Fruit fly (Drosophila melanogaster) whole organism, embryonic: ENCODE results near the gene mRpL49.

ENCODE experiments used
- BEAF-32 ChIP-seq: fragments of 200-800 bp; sonication (Bioruptor generic); optimal IDR thresholded peaks from 3 replicates; lab custom pipeline; 2017; ENCODE audit warnings: missing biosample characterization, missing genetic modification characterization, mild to moderate bottlenecking, moderate library complexity, missing genetic modification reagents
- CG10366 ChIP-seq: fragments of 200-800 bp; sonication (Bioruptor generic); IDR thresholded peaks from 2 replicates; pipeline ENCODE4 v1.3.6; 2022; ENCODE audit warnings: missing biosample characterization, missing genetic modification characterization
- CG13424 ChIP-seq: fragments of 200-800 bp; sonication (Bioruptor generic); optimal IDR thresholded peaks from 2 replicates; lab custom pipeline; 2019; ENCODE audit warnings: missing biosample characterization, mild to moderate bottlenecking, missing genetic modification characterization, moderate library complexity
- CG14710 ChIP-seq: fragments of 200-800 bp; sonication (Bioruptor generic); optimal IDR thresholded peaks from 3 replicates; lab custom pipeline; 2019; ENCODE audit warnings: missing biosample characterization, mild to moderate bottlenecking, missing genetic modification characterization, moderate library complexity
- CG15601 ChIP-seq: fragments of 200-800 bp; sonication (Bioruptor generic); optimal IDR thresholded peaks from 3 replicates; lab custom pipeline; 2019; ENCODE audit warnings: missing biosample characterization, mild to moderate bottlenecking, missing genetic modification characterization, moderate library complexity
- CG1603 ChIP-seq: fragments of 200-800 bp; sonication (Bioruptor generic); optimal IDR thresholded peaks from 2 replicates; lab custom pipeline; 2019; ENCODE audit warnings: missing biosample characterization, mild to moderate bottlenecking, missing genetic modification characterization, moderate library complexity
- CG17912 ChIP-seq: fragments of 200-800 bp; sonication (Bioruptor generic); optimal IDR thresholded peaks from 2 replicates; lab custom pipeline; 2018; ENCODE audit warnings: missing biosample characterization, mild to moderate bottlenecking, missing genetic modification characterization
- CG18262 ChIP-seq: fragments of 200-800 bp; optimal IDR thresholded peaks from 3 replicates; lab custom pipeline; 2019; ENCODE audit warnings: missing biosample characterization, mild to moderate bottlenecking, missing genetic modification characterization, moderate library complexity
- CG18599 ChIP-seq: fragments of 200-800 bp; sonication (Bioruptor generic); optimal IDR thresholded peaks from 3 replicates; lab custom pipeline; 2017; ENCODE audit warnings: missing biosample characterization, missing genetic modification characterization, mild to moderate bottlenecking, moderate library complexity, missing genetic modification reagents
- CG2875 ChIP-seq: fragments of 200-800 bp; sonication (Bioruptor generic); optimal IDR thresholded peaks from 2 replicates; lab custom pipeline; 2017; ENCODE audit warnings: missing biosample characterization, mild to moderate bottlenecking, missing genetic modification characterization, missing genetic modification reagents
- CG31441 ChIP-seq: fragments of 200-800 bp; sonication (Bioruptor generic); IDR thresholded peaks from 2 replicates; pipeline ENCODE4 v1.3.6; 2022; ENCODE audit warnings: missing biosample characterization, missing genetic modification characterization
- CG4424 ChIP-seq: fragments of 200-800 bp; sonication (Bioruptor generic); optimal IDR thresholded peaks from 3 replicates; lab custom pipeline; 2016; ENCODE audit warnings: missing biosample characterization, missing genetic modification characterization
- CG4617 ChIP-seq: fragments of 200-800 bp; sonication (Bioruptor generic); optimal IDR thresholded peaks from 3 replicates; lab custom pipeline; 2016; ENCODE audit warnings: missing biosample characterization, missing genetic modification characterization, borderline replicate concordance
- CG6689 ChIP-seq: fragments of 200-800 bp; sonication (Bioruptor generic); IDR thresholded peaks from 2 replicates; pipeline ENCODE4 v1.3.6; 2022; ENCODE audit warnings: missing biosample characterization, missing genetic modification characterization
- CG7556 ChIP-seq: fragments of 200-800 bp; sonication (Bioruptor generic); optimal IDR thresholded peaks from 2 replicates; lab custom pipeline; 2017; ENCODE audit warnings: missing biosample characterization, mild to moderate bottlenecking, missing genetic modification characterization
- CG7745 ChIP-seq: fragments of 200-800 bp; sonication (Bioruptor generic); optimal IDR thresholded peaks from 2 replicates; lab custom pipeline; 2018; ENCODE audit warnings: missing biosample characterization, mild to moderate bottlenecking, missing genetic modification characterization, moderate library complexity
- CG7987 ChIP-seq: fragments of 200-800 bp; sonication (Bioruptor generic); optimal IDR thresholded peaks from 2 replicates; lab custom pipeline; 2018; ENCODE audit warnings: missing biosample characterization, mild to moderate bottlenecking, missing genetic modification characterization, moderate library complexity
- CG9437 ChIP-seq: fragments of 200-800 bp; sonication (Bioruptor generic); optimal IDR thresholded peaks from 2 replicates; lab custom pipeline; 2018; ENCODE audit warnings: missing biosample characterization, mild to moderate bottlenecking, missing genetic modification characterization
- D ChIP-seq, 2 experiments: fragments of 200-800 bp in 1 of 2; fragments of >200 bp in 1 of 2; sonication (Bioruptor generic) in 1 of 2; optimal IDR thresholded peaks; 2 replicates in 1 of 2; 3 replicates in 1 of 2; lab custom pipeline; 2017; ENCODE audit warnings: mild to moderate bottlenecking in 1 of 2, missing biosample characterization in 1 of 2, missing genetic modification characterization in 1 of 2, missing genetic modification reagents in 1 of 2
- Drgx ChIP-seq: fragments of 200-800 bp; sonication (Bioruptor generic); IDR thresholded peaks from 2 replicates; pipeline ENCODE4 v1.3.6; 2022; ENCODE audit warnings: missing biosample characterization, missing genetic modification characterization
- Gug ChIP-seq: fragments of 200-800 bp; sonication (Bioruptor generic); IDR thresholded peaks from 4 replicates; pipeline ENCODE4 v1.3.6; 2022; ENCODE audit warnings: missing biosample characterization, missing genetic modification characterization
- H2.0 ChIP-seq: fragments of 200-800 bp; sonication (Bioruptor generic); IDR thresholded peaks from 2 replicates; pipeline ENCODE4 v1.3.6; 2022; ENCODE audit warnings: missing biosample characterization, missing genetic modification characterization
- Hr51 ChIP-seq, 2 experiments: fragments of 200-800 bp; sonication (Bioruptor generic); optimal IDR thresholded peaks; 2 replicates in 1 of 2; 3 replicates in 1 of 2; lab custom pipeline; 2016 to 2018; ENCODE audit warnings: missing biosample characterization in 2 of 2, missing genetic modification characterization in 2 of 2, mild to moderate bottlenecking in 1 of 2, moderate library complexity in 1 of 2
- Lhr ChIP-seq: fragments of 200-800 bp; sonication (Bioruptor generic); optimal IDR thresholded peaks from 3 replicates; lab custom pipeline; 2017; ENCODE audit warnings: mild to moderate bottlenecking, missing biosample characterization, missing genetic modification reagents, missing genetic modification characterization
- Meics ChIP-seq: fragments of 200-800 bp; sonication (Bioruptor generic); optimal IDR thresholded peaks from 2 replicates; lab custom pipeline; 2017; ENCODE audit warnings: missing biosample characterization, mild to moderate bottlenecking, missing genetic modification characterization
- NFAT ChIP-seq: fragments of 200-800 bp; sonication (Bioruptor generic); IDR thresholded peaks from 2 replicates; pipeline ENCODE4 v1.3.6; 2022; ENCODE audit warnings: missing biosample characterization, missing genetic modification characterization
- Ssrp ChIP-seq: fragments of 200-800 bp; sonication (Bioruptor generic); optimal IDR thresholded peaks from 2 replicates; lab custom pipeline; 2018; ENCODE audit warnings: missing biosample characterization, mild to moderate bottlenecking, missing genetic modification characterization, moderate library complexity
- Trl ChIP-seq, 3 experiments: fragments of >200 bp in 2 of 3; fragments of 200-800 bp in 1 of 3; sonication (Bioruptor generic) in 1 of 3; optimal IDR thresholded peaks; 2 replicates in 1 of 3; 3 replicates in 2 of 3; lab custom pipeline; 2016 to 2017; ENCODE audit warnings: missing biosample characterization in 1 of 3, missing genetic modification characterization in 1 of 3
- YL-1 ChIP-seq: fragments of 200-800 bp; sonication (Bioruptor generic); optimal IDR thresholded peaks from 3 replicates; lab custom pipeline; 2017; ENCODE audit warnings: missing biosample characterization, mild to moderate bottlenecking, missing genetic modification characterization
- chm ChIP-seq: fragments of 200-800 bp; sonication (Bioruptor generic); IDR thresholded peaks from 2 replicates; pipeline ENCODE4 v1.3.6; 2022; ENCODE audit warnings: missing biosample characterization, missing genetic modification characterization
- dmrt11E ChIP-seq: fragments of 200-800 bp; sonication (Bioruptor generic); optimal IDR thresholded peaks from 3 replicates; lab custom pipeline; 2018; ENCODE audit warnings: missing biosample characterization, mild to moderate bottlenecking, missing genetic modification characterization, moderate library complexity
- fd64A ChIP-seq: fragments of 200-800 bp; sonication (Bioruptor generic); optimal IDR thresholded peaks from 3 replicates; lab custom pipeline; 2018; ENCODE audit warnings: missing biosample characterization, mild to moderate bottlenecking, missing genetic modification characterization
- fd96Cb ChIP-seq: fragments of 200-800 bp; sonication (Bioruptor generic); optimal IDR thresholded peaks from 2 replicates; lab custom pipeline; 2018; ENCODE audit warnings: missing biosample characterization, mild to moderate bottlenecking, missing genetic modification characterization, moderate library complexity
- gcm2 ChIP-seq: fragments of 200-800 bp; sonication (Bioruptor generic); optimal IDR thresholded peaks from 2 replicates; lab custom pipeline; 2016; ENCODE audit warnings: missing biosample characterization, missing genetic modification characterization
- gem ChIP-seq: fragments of 200-800 bp; sonication (Bioruptor generic); optimal IDR thresholded peaks from 2 replicates; lab custom pipeline; 2019; ENCODE audit warnings: missing biosample characterization, mild to moderate bottlenecking, missing genetic modification characterization, moderate library complexity
- grau ChIP-seq: fragments of 200-800 bp; optimal IDR thresholded peaks from 3 replicates; lab custom pipeline; 2019; ENCODE audit warnings: missing biosample characterization, mild to moderate bottlenecking, missing genetic modification characterization, moderate library complexity
- p53 ChIP-seq: fragments of 200-800 bp; sonication (Bioruptor generic); optimal IDR thresholded peaks from 2 replicates; lab custom pipeline; 2016; ENCODE audit warnings: missing biosample characterization, missing genetic modification characterization
- phol ChIP-seq: fragments of 200-800 bp; sonication (Bioruptor generic); optimal IDR thresholded peaks from 3 replicates; lab custom pipeline; 2018; ENCODE audit warnings: missing biosample characterization, mild to moderate bottlenecking, missing genetic modification characterization, moderate library complexity
- pros ChIP-seq: fragments of 200-800 bp; sonication (Bioruptor generic); optimal IDR thresholded peaks from 3 replicates; lab custom pipeline; 2019; ENCODE audit warnings: missing biosample characterization, mild to moderate bottlenecking, missing genetic modification characterization, moderate library complexity
- row ChIP-seq: fragments of 200-800 bp; sonication (Bioruptor generic); IDR thresholded peaks from 3 replicates; pipeline ENCODE4 v1.3.6; 2022; ENCODE audit warnings: missing biosample characterization, missing genetic modification characterization
- sc ChIP-seq, 3 experiments: fragments of >200 bp in 2 of 3; fragments of 200-800 bp in 1 of 3; sonication (Bioruptor generic) in 1 of 3; optimal IDR thresholded peaks; 2 replicates in 2 of 3; 3 replicates in 1 of 3; lab custom pipeline; 2017; ENCODE audit warnings: mild to moderate bottlenecking in 1 of 3, missing biosample characterization in 1 of 3, missing genetic modification characterization in 1 of 3, missing genetic modification reagents in 1 of 3
- sens ChIP-seq: fragments of 200-800 bp; sonication (Bioruptor generic); peaks from one replicate; lab custom pipeline; 2016; ENCODE audit warnings: missing biosample characterization, missing genetic modification characterization
- sens-2 ChIP-seq: fragments of 200-800 bp; sonication (Bioruptor generic); IDR thresholded peaks from 2 replicates; pipeline ENCODE4 v1.3.6; 2022; ENCODE audit warnings: missing biosample characterization, missing genetic modification characterization
- slbo ChIP-seq: fragments of 200-800 bp; sonication (Bioruptor generic); IDR thresholded peaks from 2 replicates; pipeline ENCODE4 v1.3.6; 2022; ENCODE audit warnings: missing biosample characterization, missing genetic modification characterization
- so ChIP-seq: fragments of 200-800 bp; sonication (Bioruptor generic); IDR thresholded peaks from 3 replicates; pipeline ENCODE4 v1.3.6; 2022; ENCODE audit warnings: missing biosample characterization, missing genetic modification characterization
- tap ChIP-seq: fragments of 200-800 bp; optimal IDR thresholded peaks from 3 replicates; lab custom pipeline; 2019; ENCODE audit warnings: missing biosample characterization, mild to moderate bottlenecking, missing genetic modification characterization, moderate library complexity
- tgo ChIP-seq: fragments of 200-800 bp; sonication (Bioruptor generic); IDR thresholded peaks from 3 replicates; pipeline ENCODE4 v1.3.6; 2022; ENCODE audit warnings: missing biosample characterization, missing genetic modification characterization

mRpL49 gene

dm6 chrX:12923258-12923901 is 16.5 kb downstream of the mRpL49 start (continued):
- TF ChIP-seq D (optimal IDR thresholded peaks at IDR 0.05; lab: Kevin White, UChicago) (no peak), D (GFP tag; optimal IDR thresholded peaks at IDR 0.05; lab: Kevin White, UChicago) (peak; percentile 33), BEAF-32 (no peak), CG7987 (no peak), chm (GFP tag; lab: Robert Waterston, UW) (peak; percentile 48; the same call in 1 of the 2 replicates), NFAT (no peak), Drgx (GFP tag; lab: Robert Waterston, UW) (no peak), fd64A (GFP tag; lab: Kevin White, UChicago) (no peak), CG10366 (GFP tag; lab: Robert Waterston, UW) (no peak), slbo (GFP tag; lab: Robert Waterston, UW) (peak; percentile 26; the same call in 1 of the 2 replicates), sc (optimal IDR thresholded peaks at IDR 0.05; lab: Kevin White, UChicago) (no peak), sc (GFP tag; optimal IDR thresholded peaks at IDR 0.05; lab: Kevin White, UChicago) (peak; percentile 9), CG7556 (peak; percentile 37), CG17912 (GFP tag; lab: Kevin White, UChicago) (no peak), CG6689 (GFP tag; lab: Robert Waterston, UW) (0 out of 2 replicates have a peak, but pooled peaks have one; percentile 39), Gug (GFP tag; lab: Robert Waterston, UW) (no peak), CG7745 (tag; lab: Kevin White, UChicago) (no peak), Meics (GFP tag; lab: Kevin White, UChicago) (peak; percentile 9), YL-1 (GFP tag; lab: Kevin White, UChicago) (no peak), Lhr (GFP tag; lab: Kevin White, UChicago) (peak; percentile 5), H2.0 (peak; percentile 13; the same call in 1 of the 2 replicates), CG9437 (GFP tag; lab: Kevin White, UChicago) (no peak), CG4617 (no peak), gcm2 (GFP tag; lab: Kevin White, UChicago) (no peak), gem (tag; lab: Kevin White, UChicago) (peak; percentile 56), Trl (optimal IDR thresholded peaks at IDR 0.05; lab: Kevin White, UChicago) (no peak), Trl (GFP tag; optimal IDR thresholded peaks at IDR 0.05; lab: Kevin White, UChicago) (no peak), sens (GFP tag; lab: Kevin White, UChicago) (peak; percentile 80), Ssrp (tag; lab: Kevin White, UChicago) (peak; percentile 34), CG4424 (GFP tag; lab: Kevin White, UChicago) (peak; percentile 11), p53 (no peak), CG18262 (tag; lab: Kevin White, UChicago) (peak; percentile 52), row (peak; percentile 48), CG13424 (tag; lab: Kevin White, UChicago) (peak; percentile 3), CG18599 (GFP tag; lab: Kevin White, UChicago) (peak; percentile 8), CG1603 (peak; percentile 45), dmrt11E (tag; lab: Kevin White, UChicago) (peak; percentile 45), fd96Cb (tag; lab: Kevin White, UChicago) (peak; percentile 46), phol (tag; lab: Kevin White, UChicago) (peak; percentile 55), CG14710 (tag; lab: Kevin White, UChicago) (peak; percentile 35), tgo (GFP tag; lab: Robert Waterston, UW) (0 out of 3 replicates have a peak, but pooled peaks have one; percentile 27), grau (tag; lab: Kevin White, UChicago) (peak; percentile 31), CG15601 (tag; lab: Kevin White, UChicago) (peak; percentile 7), CG2875 (GFP tag; lab: Kevin White, UChicago) (peak; percentile 43), so (GFP tag; lab: Robert Waterston, UW) (no peak), tap (no peak), CG31441 (GFP tag; lab: Robert Waterston, UW) (peak; percentile 37), Hr51 (GFP tag; optimal IDR thresholded peaks at IDR 0.05; lab: Kevin White, UChicago) (peak in 1 of 2 experiments; percentile 28), pros (peak; percentile 8), sens-2 (GFP tag; lab: Robert Waterston, UW) (0 out of 2 replicates have a peak, but pooled peaks have one; percentile 33)
